Worm (Caenorhabditis elegans) whole organism, L4/young adult: Measurements from ENCODE around the gene T22B7.3.

Source experiments
- dao-5 ChIP-seq: sonication (generic microtip); optimal IDR thresholded peaks from 2 replicates; lab custom pipeline; 2016; ENCODE audit warnings: missing genotype, missing genetic modification characterization, moderate library complexity, missing compliant biosample characterization
- him-1 ChIP-seq: sonication (generic microtip); optimal IDR thresholded peaks from 2 replicates; lab custom pipeline; 2016; ENCODE audit warnings: missing genotype, missing genetic modification reagents, missing genetic modification characterization, missing compliant biosample characterization

ce11 chrX:5647884-5648283 is 711 bp downstream of the T22B7.3 start, which contains the start of gene srv-7:
- TF ChIP-seq him-1 = no peak
- TF ChIP-seq dao-5 = no peak
